Worm (Caenorhabditis elegans) whole organism, midembryonic: Measurements from ENCODE around the gene srab-25.
"Not testable (repeated sequence)": the region's sequence is repeated elsewhere in the genome, so short reads cannot be mapped to it uniquely, and the experiment has no call there.

Experiments used
- med-1 ChIP-seq: sonication (generic microtip); optimal IDR thresholded peaks from 2 replicates; lab custom pipeline; 2017; ENCODE audit warnings: missing genetic modification characterization, mild to moderate bottlenecking, missing compliant biosample characterization, antibody characterized with exemption, missing genetic modification reagents; ENCODE audit not compliant: insufficient read depth
- ztf-29 ChIP-seq: fragments of 200-800 bp; sonication (Bioruptor generic); IDR thresholded peaks from 2 replicates; pipeline ENCODE4 v1.3.6; 2022; ENCODE audit warnings: missing genetic modification reagents, missing genetic modification characterization, missing compliant biosample characterization

DNA sequence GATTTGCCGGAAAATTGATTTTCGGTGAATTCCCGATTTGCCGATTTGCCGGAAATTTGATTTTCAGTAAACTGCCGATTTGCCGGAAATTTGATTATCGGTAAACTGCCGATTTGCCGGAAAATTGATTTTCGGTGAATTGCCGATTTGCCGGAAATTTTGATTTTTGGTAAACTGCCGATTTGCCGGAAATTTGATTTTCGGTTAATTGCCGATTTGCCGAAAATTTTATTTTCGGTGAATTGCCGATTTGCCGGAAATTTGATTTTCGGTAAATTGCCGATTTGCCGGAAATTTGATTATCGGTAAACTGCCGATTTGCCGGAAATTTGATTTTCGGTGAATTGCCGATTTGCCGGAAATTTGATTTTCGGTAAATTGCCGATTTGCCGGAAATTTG, 28.5 kb downstream of the srab-25 start:
- not testable (repeated sequence) for TF ChIP-seq med-1; ztf-29 (GFP tag; lab: Robert Waterston, UW)
